Fruit fly (Drosophila melanogaster): ENCODE data around the gene Cyp4ac3.

DNA sequence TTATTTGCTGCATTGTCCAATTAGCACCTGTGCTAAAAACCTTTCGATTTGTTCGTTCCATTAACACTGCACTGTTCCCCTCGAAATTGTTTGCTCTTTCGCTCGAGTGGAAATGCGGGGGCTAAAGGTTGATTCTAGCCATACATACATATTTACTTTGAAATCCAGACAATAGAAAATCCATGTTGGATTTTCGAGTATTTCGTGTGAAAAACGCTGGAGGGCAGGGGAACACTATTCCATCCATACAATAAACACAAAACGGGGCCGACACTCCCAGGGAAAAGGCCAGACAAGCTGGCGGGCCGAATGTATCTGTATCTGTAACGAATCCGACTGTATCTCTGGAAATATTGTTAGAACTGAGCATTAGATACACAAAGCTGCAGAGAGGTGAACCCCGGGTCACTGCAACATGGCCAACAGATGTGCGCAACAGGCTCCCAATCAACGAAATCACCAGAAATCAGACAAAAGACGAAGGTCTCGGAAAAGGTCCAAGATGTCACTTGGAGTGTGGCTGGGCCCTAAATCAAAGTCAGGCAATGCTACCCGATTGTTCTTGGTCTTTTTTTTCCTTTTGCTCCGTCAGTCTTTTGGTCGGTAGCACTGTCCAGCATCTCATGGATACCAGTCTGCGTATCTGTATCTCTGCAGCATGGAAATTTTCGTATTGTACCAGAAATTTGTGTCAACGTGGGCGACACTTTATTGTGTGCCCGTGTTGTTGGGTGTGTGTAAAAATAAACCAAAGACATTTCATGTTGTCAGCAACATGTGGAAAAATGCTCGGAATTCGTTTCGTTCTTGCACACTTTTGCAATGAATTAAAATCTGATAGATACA is 28.6 kb upstream of the Cyp4ac3 start:
- TF ChIP-seq dmrt93B (GFP tag; optimal IDR thresholded peaks at IDR 0.05) (no peak), h (GFP tag; optimal IDR thresholded peaks at IDR 0.05) (no peak), Jra (GFP tag; optimal IDR thresholded peaks at IDR 0.05) (no peak), sv (GFP tag; optimal IDR thresholded peaks at IDR 0.05) (no peak)

Measured in whole organism, wandering third instar larva.